Fruit fly (Drosophila melanogaster): ENCODE data around the gene Sptr.

Gene Sptr

DNA sequence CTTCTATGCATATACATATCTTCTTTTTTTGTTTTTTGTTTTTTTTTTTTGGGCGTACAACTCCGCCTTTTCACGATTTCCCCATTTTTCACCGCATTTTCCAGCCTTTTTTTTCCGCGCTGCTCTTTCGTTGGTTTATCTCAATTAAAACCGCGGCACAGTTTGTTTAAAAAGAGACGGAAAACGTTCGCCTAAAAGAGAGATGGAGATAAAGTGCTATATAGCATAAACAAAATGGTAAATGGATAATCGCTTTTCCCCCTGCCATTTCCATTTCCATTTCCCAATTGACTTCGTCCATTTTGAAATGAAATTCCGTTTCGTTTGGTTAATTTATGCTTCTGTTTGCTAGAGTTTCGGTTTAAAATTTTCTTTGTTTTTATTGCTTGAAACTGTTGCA, 17.1 kb downstream of the Sptr start:
- TF ChIP-seq Dif (GFP tag; optimal IDR thresholded peaks at IDR 0.05; ENCODE audit: partially characterized antibody), result no peak
- no peak for TF ChIP-seq tai (GFP tag; optimal IDR thresholded peaks at IDR 0.05)
- TF ChIP-seq rgr (GFP tag; optimal IDR thresholded peaks at IDR 0.05), result no peak
- TF ChIP-seq foxo (GFP tag; optimal IDR thresholded peaks at IDR 0.05), result no peak
- no peak for TF ChIP-seq Dfd (GFP tag; optimal IDR thresholded peaks at IDR 0.05)
- no peak for TF ChIP-seq dmrt93B (GFP tag; optimal IDR thresholded peaks at IDR 0.05)
- no peak for TF ChIP-seq GATAd (GFP tag; optimal IDR thresholded peaks at IDR 0.05)
- TF ChIP-seq N (GFP tag; optimal IDR thresholded peaks at IDR 0.05), result no peak
- TF ChIP-seq pan (optimal IDR thresholded peaks at IDR 0.05), result no peak
- no peak for TF ChIP-seq ey (GFP tag; optimal IDR thresholded peaks at IDR 0.05)
- no peak for TF ChIP-seq lola (GFP tag; optimal IDR thresholded peaks at IDR 0.05)
- no peak for TF ChIP-seq Sp1 (GFP tag; optimal IDR thresholded peaks at IDR 0.05)

DNA sequence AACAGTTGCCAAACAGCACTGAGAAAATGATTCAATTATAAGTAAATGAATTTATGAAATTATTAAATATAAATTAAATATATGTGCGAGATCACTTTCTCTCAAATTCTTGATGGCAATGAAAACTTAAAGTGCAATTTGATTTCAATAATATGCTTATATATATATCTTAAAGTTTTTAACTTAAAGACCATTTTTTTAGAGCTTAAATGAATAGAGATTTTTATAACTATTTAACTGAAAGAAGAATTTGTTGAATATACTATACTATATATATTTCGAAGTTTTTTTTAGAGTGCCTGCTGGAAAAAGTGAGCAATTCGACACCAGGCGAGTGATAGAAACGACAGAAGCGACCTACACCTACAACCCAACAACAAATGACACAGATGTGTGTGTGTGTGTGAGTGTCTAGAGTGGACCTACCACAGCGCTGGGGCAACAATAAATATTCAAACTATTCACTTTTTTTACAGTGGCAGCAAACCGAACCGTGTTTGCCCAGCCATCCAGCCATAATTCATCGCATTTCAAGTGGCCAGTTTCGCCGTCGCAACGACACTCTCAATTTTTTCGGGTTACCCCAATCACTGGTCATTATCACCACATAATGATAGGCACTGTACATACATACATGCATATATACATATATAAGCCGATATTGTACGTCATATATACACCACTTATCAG, 19.2 kb downstream of the Sptr start:
- TF ChIP-seq foxo (GFP tag; optimal IDR thresholded peaks at IDR 0.05) (no peak), Myc (optimal IDR thresholded peaks at IDR 0.05) (no peak), br (GFP tag; optimal IDR thresholded peaks at IDR 0.05) (no peak), Dif (GFP tag; optimal IDR thresholded peaks at IDR 0.05; ENCODE audit: partially characterized antibody) (no peak), dl (GFP tag; optimal IDR thresholded peaks at IDR 0.05; ENCODE audit: insufficient read depth in 1 of 2, partially characterized antibody in 2 of 2) (no peak), dsf (GFP tag; optimal IDR thresholded peaks at IDR 0.05; ENCODE audit: borderline replicate concordance) (no peak), brk (GFP tag; optimal IDR thresholded peaks at IDR 0.05) (no peak), HLH106 (tag; optimal IDR thresholded peaks at IDR 0.05) (peak; percentile 5), Jra (GFP tag; optimal IDR thresholded peaks at IDR 0.05) (no peak), Sp1 (GFP tag; optimal IDR thresholded peaks at IDR 0.05) (peak; percentile 9), h (GFP tag; optimal IDR thresholded peaks at IDR 0.05) (no peak)

DNA sequence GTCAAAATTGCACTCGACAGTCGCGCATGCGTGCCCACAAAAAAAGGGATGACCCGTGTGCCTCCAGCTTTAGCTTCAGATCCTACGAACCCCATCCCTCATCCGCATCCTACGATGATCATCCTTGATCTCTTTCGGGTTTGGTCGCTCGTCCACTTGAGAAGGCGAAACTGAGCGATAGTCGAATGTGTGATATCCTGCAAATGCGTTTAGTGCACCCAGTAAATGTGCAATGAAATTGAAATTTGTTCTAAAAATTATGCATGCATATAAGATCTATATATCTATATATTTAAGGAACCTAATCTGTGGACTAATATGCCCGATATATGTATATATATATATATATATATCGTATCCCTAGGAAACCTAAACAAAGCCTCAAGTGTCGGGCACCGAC, 20.0 kb downstream of the Sptr start:
- no peak for TF ChIP-seq CG9705 (GFP tag; optimal IDR thresholded peaks at IDR 0.05)
- TF ChIP-seq dl (GFP tag; optimal IDR thresholded peaks at IDR 0.05; ENCODE audit: insufficient read depth in 1 of 2, partially characterized antibody in 2 of 2), result no peak
- TF ChIP-seq Hr83 (GFP tag; optimal IDR thresholded peaks at IDR 0.05; ENCODE audit: poor library complexity, severe bottlenecking), result no peak
- TF ChIP-seq lola (GFP tag; optimal IDR thresholded peaks at IDR 0.05), result no peak
- no peak for TF ChIP-seq Rel (GFP tag; optimal IDR thresholded peaks at IDR 0.05)
- TF ChIP-seq Rel (tag; optimal IDR thresholded peaks at IDR 0.05), result no peak
- TF ChIP-seq br (GFP tag; optimal IDR thresholded peaks at IDR 0.05), result no peak
- no peak for TF ChIP-seq jim (GFP tag; optimal IDR thresholded peaks at IDR 0.05)
- no peak for TF ChIP-seq tai (GFP tag; optimal IDR thresholded peaks at IDR 0.05)
- no peak for TF ChIP-seq Dif (GFP tag; optimal IDR thresholded peaks at IDR 0.05; ENCODE audit: partially characterized antibody)
- no peak for TF ChIP-seq OdsH (GFP tag; optimal IDR thresholded peaks at IDR 0.05)
- no peak for TF ChIP-seq h (GFP tag; optimal IDR thresholded peaks at IDR 0.05)
- TF ChIP-seq Hnf4 (GFP tag; optimal IDR thresholded peaks at IDR 0.05), result no peak

DNA sequence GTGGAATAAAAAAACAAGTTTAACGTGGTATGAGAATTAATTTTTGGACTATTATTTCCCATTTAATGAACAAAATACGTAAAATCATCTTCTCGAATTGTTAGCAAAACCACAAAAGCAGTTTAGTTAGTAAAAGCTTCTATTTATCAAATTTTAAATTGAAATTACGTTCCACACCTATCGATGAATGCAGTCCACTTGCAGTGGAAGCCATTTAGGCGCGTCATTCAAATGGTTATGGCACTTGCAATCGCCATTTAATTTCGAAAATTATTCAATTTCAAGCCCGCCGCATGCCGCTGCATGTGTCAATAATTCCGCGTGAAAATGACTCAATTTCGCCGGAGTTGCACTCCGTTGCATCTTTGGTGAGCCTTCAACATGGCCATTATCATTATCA, 21.3 kb downstream of the Sptr start:
- peak; percentile 50 for TF ChIP-seq Myc (optimal IDR thresholded peaks at IDR 0.05)
- no peak for TF ChIP-seq dsf (GFP tag; optimal IDR thresholded peaks at IDR 0.05; ENCODE audit: borderline replicate concordance)

DNA sequence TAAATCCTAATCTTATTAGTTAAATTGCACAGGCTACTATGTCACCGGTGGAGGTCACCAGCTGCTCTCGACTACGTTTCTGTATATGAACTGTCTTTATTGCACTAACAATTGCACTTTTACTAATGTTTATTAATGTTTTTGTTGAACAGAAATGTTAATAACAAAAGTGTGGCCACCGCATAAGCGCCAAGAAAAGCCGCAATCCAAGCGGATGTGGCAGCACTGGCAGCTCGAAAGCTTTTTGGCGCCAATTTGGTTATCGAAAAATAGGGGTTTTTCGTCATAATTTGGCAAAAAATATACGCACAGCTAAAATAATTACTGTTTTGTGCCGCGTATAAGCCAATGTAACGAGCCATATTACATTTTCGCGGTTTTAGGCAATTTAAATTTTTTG, 22.1 kb downstream of the Sptr start, which contains the start of gene CG12123:
Gene CG12123, minus strand, starts transcription at position 188 of the 400 bp plus-strand sequence.
- TF ChIP-seq Mio (GFP tag; optimal IDR thresholded peaks at IDR 0.05), result no peak
- TF ChIP-seq Rel (GFP tag; optimal IDR thresholded peaks at IDR 0.05), result no peak
- peak; percentile 7 for TF ChIP-seq Rel (tag; optimal IDR thresholded peaks at IDR 0.05)

DNA sequence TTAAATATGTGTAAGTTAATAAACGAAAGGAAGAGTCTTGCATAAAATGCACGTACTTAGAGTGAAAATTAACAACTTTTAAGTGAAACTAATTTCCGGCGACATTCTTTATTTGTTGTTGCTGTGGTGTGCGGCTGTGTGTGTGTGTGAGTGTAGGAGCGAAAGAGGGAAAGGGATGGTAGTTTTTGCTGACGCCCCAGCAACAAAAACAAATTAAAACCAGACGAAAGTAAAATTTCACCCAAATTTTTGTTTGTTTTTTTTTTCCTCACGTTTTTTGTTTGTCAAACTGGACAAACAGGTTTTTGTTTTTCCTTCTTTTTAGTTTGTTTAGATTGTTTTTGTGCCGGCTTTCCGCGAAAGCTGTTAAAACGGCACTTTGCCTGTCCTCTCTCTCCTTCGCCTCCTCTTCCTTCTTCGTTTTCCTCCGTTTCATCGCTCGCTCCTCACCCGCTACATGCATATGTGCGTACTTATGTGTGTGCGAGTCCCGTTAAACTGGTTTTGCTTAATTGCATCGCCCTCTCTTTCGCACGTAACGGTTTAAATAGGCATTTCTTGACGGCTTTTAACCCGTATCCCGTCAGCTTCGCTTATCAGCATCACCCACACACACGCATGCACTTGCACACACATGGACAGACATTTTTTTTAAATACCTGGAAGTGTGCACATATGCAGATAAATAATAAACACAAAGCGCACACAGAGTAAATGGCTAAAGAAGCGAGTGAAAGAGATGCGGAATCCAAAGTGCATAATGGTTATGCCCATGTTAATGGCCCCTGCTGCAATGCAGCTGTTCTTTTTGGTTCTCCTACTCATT, 26.7 kb downstream of the Sptr start, which contains the start of gene Miga:
Gene Miga, minus strand, starts transcription at position 536 of the 826 bp plus-strand sequence.
- TF ChIP-seq Rel (GFP tag; optimal IDR thresholded peaks at IDR 0.05) (no peak), Rel (tag; optimal IDR thresholded peaks at IDR 0.05) (no peak), psq (GFP tag; optimal IDR thresholded peaks at IDR 0.05) (peak; percentile 84), Mio (GFP tag; optimal IDR thresholded peaks at IDR 0.05) (no peak)
